Fruit fly (Drosophila melanogaster): ENCODE data around the gene mRpS18B.

mRpS18B gene

DNA sequence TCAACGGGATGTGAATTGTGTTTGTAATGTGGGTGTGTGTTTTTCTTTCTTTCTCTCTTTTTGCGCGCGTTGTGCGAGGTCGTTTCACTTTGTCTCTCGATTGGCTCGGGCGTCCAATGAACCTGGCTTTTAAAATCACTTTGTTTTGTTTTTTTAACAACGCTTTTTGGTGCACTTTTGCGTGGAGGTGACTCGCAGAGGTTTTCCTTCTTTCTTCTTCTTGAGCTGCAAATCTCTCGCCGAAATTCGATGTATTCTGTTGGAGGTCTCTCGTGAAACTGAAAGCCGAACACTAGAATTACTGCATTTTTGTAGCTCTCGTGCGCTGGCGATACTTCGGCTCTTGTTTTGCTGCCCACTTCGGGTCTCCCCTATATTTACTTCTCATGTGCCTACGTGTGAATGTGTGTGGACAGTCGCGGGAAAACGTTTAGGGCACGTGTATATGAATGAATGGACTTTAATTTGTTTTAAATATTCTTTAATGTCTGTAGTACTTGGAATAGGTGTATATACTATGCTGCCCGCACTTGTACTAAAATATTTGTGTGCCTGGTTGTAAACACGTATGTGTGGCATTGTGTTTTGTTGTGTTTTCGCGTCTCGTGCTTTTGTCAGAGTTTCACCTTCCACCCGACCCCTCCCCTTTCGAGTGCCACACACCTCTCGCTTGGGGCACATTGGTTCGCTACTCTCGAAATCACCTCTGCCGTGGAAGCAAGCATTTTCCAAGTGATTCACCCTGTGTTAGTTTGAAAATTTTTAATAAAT lies 12.1 kb downstream of the mRpS18B start, which contains the start of gene fok:
Gene fok (minus strand): TSS at position 286 of the 771 bp plus-strand sequence.
- TF ChIP-seq CG8478 (optimal IDR thresholded peaks at IDR 0.05) (no peak), CTCF (optimal IDR thresholded peaks at IDR 0.05) (no peak)

DNA sequence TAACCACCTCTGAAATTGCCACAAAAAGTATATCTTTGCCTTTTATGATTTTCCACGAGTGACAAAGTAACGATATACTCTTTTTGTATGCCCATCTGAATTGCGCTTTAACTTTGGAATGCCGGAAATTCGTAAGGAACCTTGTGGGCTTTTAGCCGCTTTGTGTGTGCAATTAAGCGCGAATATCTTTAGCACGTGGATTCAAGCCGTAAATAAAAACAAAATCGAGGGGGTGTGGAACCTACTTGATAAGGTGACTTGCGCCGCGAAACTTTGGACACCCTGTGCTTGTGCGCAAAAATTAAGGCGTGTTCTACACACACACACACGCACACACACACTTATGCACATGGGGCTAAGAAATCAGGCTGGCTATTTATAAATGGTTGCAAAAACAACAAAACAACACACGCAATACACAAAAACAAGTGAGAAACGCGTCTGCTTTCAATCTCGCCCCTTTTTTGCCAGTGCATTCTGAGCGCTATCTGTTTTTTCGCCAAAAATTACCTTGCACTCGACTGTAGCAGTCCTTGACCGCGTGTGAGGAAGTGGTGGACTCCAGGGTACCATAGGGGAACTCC lies 12.9 kb downstream of the mRpS18B start:
- no peak for TF ChIP-seq CTCF (optimal IDR thresholded peaks at IDR 0.05)
- no peak for TF ChIP-seq CG8478 (optimal IDR thresholded peaks at IDR 0.05)

DNA sequence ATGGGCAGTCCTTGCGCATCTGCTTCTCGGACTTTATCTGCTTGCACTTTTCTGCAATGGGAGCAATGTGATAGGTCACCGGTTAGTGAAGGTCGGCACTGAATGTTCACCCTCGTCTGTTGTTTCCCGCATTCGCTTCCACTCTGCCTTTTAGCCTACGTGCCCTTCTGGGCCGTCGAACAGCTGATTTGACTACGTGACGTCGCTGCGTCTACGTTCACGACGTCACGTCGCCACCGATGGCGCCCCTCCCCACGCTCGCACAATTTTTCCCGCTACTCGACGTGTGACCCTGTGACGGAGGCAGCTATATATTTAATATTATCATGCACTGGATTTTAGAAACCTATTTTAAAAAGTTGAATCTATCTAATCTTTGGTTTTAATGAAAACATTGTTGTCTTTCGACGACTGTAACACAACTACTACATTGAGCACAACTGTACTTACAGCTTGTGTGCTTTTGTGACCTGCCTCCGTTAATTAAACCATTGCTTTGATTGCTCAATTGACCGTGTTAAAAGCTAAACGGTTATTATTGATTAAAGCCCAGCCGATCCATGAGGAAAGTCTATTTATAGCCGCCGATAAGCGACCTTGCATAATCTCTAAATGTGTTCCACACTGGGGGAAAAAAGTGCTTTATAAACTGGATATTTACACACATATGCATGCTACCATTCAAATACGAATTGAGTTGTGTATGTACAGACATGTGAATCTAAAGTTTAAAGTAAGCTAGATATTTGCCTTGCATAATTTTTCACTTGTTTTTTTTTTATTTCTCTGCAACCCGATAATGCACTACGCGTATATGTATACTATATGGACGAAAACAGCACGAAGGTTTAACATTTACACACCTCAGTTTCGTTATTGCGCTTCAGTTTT lies 13.8 kb downstream of the mRpS18B start:
- TF ChIP-seq CG8478 (optimal IDR thresholded peaks at IDR 0.05) = no peak
- TF ChIP-seq CTCF (optimal IDR thresholded peaks at IDR 0.05) = no peak

DNA sequence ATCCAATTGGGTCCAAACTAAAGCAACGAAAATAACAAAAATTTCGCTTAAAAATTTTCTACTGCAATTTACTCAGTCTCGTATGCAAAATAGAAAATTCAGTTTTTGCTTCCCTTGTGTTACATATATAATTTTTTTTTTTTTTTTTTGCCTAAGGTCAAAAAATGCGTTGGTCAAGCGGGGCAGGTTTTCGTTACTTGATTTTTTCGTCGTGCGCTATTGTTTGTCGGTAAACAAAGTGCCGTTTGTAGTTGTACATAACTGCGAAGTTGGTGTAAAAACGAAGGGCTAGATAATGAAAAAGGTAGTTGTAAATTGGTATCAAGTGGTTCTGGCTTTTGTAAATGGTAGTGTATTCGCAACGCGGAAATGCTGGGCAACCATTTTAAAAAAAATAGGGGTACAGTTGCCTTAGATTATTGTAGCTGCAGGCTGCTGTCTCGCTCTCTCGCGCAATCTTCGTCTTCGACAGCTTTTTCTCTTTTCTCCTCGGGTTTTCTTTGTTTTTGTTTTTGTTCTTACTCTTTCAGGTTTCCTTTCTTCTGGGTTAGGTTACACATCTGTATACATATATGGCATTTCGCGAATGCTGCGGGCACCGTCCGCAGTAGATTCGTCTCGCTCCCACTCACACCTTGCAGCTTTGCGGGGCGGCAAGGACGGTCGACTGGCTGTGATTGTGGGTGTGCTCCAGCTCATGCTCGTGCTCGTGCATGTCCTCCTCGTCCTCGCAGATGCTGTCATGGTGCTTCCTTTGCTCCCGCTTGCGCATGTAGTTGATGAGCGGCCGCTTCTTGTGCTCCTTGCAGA lies 14.7 kb downstream of the mRpS18B start:
- TF ChIP-seq CTCF (optimal IDR thresholded peaks at IDR 0.05) (no peak), CG8478 (optimal IDR thresholded peaks at IDR 0.05) (no peak)

dm6 chr2L:20080772-20081171 lies 16.3 kb downstream of the mRpS18B start:
- TF ChIP-seq CG8478 (optimal IDR thresholded peaks at IDR 0.05) = no peak
- TF ChIP-seq CTCF (optimal IDR thresholded peaks at IDR 0.05) = no peak

DNA sequence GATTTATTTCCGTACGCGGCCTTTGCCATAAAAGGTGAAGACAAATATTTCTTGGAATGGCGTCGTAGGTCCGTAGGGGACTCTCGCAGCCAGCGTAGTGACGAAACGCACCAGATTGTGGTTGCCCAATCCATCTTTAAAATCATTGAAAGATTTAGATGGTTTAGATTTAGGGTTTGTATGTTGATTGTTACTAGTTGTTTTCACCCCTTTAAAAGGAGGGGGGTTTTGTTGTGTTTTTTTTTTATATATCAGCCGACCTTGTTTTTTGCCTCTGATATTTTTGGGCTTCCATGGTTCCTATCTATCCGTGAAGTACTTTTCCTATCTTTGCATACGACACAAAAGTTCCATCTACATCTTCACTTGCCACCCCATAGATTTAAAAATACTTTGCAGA lies 18.2 kb downstream of the mRpS18B start:
- TF ChIP-seq CTCF (optimal IDR thresholded peaks at IDR 0.05) = no peak
- TF ChIP-seq CG8478 (optimal IDR thresholded peaks at IDR 0.05) = no peak

- TF ChIP-seq CTCF (optimal IDR thresholded peaks at IDR 0.05) (no peak), CG8478 (optimal IDR thresholded peaks at IDR 0.05) (no peak)
Measured at dm6 chr2L:20077423-20078401, 19.3 kb downstream of the mRpS18B start.

- TF ChIP-seq CTCF (optimal IDR thresholded peaks at IDR 0.05) = no peak
- no peak for TF ChIP-seq CG8478 (optimal IDR thresholded peaks at IDR 0.05)
Measured at dm6 chr2L:20075234-20075803, 21.7 kb downstream of the mRpS18B start, which contains the start of the genes pr and neb. Gene pr, minus strand, starts transcription at chr2L:20075458. Gene neb, plus strand, starts transcription at chr2L:20075757.

DNA sequence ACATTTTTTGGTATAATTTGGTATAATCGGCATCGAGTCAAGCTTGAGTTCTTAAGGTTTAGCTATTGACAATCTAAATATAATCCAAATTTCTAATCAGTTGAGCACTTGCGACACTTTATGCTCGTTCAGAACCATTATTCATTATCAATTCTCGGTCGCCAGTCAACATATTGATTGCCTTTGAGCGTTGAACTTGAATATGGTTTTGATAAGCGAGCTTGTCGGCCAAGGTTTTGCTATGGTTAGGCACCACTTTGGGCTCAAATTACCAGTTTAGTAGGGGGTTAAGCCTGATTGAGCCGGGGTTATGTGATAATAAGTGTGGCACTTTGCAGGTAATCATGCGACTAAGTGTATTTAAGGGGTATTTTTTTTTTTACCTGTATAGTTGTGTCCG lies 22.7 kb downstream of the mRpS18B start:
- TF ChIP-seq CTCF (optimal IDR thresholded peaks at IDR 0.05) = no peak
- no peak for TF ChIP-seq CG8478 (optimal IDR thresholded peaks at IDR 0.05)

DNA sequence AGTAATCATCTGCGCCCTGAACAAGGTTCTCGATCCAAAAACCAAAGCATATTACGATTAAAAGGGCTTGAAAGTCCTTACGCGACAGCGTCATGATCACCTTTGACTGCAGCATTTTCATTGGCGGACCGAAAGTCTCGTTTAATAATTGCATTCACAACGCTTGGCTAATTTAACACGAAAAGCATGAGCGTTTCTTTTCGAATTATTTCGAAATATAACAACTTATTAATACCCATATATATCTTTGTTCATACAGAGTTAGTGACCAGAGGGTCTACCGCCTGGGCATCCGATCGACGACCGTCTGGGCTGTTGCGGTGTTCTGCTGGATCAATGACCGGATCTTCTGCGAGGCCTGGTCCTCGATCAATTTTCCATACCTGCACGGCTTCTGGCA lies 25.0 kb downstream of the mRpS18B start, which contains the start of gene CG10730:
Gene CG10730 (minus strand): TSS at position 101 of the 400 bp plus-strand sequence.
- TF ChIP-seq CTCF (optimal IDR thresholded peaks at IDR 0.05) (no peak), CG8478 (optimal IDR thresholded peaks at IDR 0.05) (no peak)

DNA sequence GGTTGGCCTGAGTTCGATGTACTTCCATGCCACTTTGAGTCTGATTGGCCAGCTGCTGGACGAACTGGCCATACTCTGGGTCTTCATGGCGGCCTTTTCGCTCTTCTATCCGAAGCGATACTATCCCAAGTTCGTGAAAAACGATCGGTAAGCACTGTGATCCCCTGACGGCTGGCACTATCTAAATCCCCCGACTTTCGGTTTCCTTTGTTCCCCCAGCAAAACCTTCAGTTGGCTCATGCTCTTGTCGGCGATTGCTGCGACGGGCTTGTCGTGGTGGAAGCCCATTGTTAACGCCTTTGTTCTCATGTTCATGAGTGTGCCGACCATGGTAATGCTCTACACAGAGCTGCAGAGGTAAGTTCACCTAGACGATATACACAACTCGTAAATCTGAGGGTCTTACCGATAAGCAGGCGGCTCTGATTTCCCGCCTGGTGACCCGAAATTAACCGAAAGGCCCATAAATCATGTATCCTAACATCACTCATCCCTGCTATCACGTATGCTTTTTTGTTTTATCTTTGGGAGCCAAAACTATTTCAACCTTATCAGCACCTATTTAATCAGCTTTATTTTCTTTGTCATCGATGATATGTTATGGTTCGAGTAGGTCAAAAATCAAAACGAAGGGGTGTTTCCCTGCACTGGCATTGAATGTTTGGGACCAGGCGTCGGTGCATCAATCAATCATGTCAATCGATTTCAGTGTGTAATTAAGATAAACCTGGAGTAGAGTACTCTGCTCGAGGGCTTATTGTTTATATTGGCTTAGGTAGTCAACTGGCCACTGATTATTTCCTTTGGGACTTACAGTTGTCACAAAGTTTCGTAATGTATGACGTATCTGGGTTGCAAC lies 27.7 kb downstream of the mRpS18B start:
- TF ChIP-seq CG8478 (optimal IDR thresholded peaks at IDR 0.05) = no peak
- TF ChIP-seq CTCF (optimal IDR thresholded peaks at IDR 0.05) = no peak

DNA sequence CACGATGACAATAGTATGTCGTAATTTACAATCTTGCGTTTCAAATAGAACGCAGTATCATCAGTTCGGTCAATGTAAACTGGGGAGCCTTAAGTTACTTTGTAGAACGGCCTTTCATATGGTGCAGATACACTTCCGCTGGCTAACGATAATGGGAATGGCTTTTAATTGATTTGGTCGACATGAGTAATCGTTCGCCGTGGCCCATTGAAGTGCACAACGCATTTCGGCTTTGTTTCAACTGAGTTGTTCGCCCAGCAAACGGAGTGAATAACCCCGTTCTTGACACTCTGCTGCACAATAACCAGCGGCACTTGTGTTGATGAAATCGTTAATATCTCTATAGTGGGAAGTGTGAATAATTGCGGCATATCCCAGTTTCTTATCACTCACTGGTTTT lies 29.1 kb downstream of the mRpS18B start:
- TF ChIP-seq CG8478 (optimal IDR thresholded peaks at IDR 0.05) (no peak), CTCF (optimal IDR thresholded peaks at IDR 0.05) (no peak)
